Worm (Caenorhabditis elegans): ENCODE measurements around the gene ttbk-5.

ce11 chrIV:10111441-10111840 lies 21.0 kb downstream of the ttbk-5 start, which contains the start of gene spch-1:
- TF ChIP-seq lsy-2 (tag; optimal IDR thresholded peaks at IDR 0.05) (no peak), ceh-43 (GFP tag; optimal IDR thresholded peaks at IDR 0.05) (no peak)

Measured in whole organism, mixed stage, embryonic.